Fruit fly (Drosophila melanogaster) whole organism, embryonic: ENCODE data around the gene PhKgamma.

Source experiments
- Asciz ChIP-seq: fragments of 200-800 bp; sonication (Bioruptor generic); optimal IDR thresholded peaks from 2 replicates; lab custom pipeline; 2017; ENCODE audit warnings: missing biosample characterization, mild to moderate bottlenecking, missing genetic modification characterization, missing genetic modification reagents
- Awh ChIP-seq: fragments of 200-800 bp; sonication (Bioruptor generic); IDR thresholded peaks from 2 replicates; pipeline ENCODE4, ENCODE4 v1.3.6; 2022; ENCODE audit warnings: missing biosample characterization, missing genetic modification characterization
- Blimp-1 ChIP-seq: fragments of 200-800 bp; sonication (Bioruptor generic); optimal IDR thresholded peaks from 3 replicates; lab custom pipeline; 2018; ENCODE audit warnings: missing biosample characterization, missing genetic modification characterization, mild to moderate bottlenecking, moderate library complexity, missing genetic modification reagents
- CG10543 ChIP-seq: fragments of 200-800 bp; sonication (Bioruptor generic); optimal IDR thresholded peaks from 3 replicates; lab custom pipeline; 2017; ENCODE audit warnings: missing biosample characterization, mild to moderate bottlenecking, missing genetic modification characterization, moderate library complexity
- CG11456 ChIP-seq: fragments of 200-800 bp; sonication (Bioruptor generic); IDR thresholded peaks from 3 replicates; pipeline ENCODE4 v1.3.6; 2022; ENCODE audit warnings: missing biosample characterization, missing genetic modification characterization
- CG12769 ChIP-seq: fragments of 200-800 bp; sonication (Bioruptor generic); optimal IDR thresholded peaks from 2 replicates; lab custom pipeline; 2019; ENCODE audit warnings: missing biosample characterization, mild to moderate bottlenecking, missing genetic modification characterization, moderate library complexity
- CG13894 ChIP-seq: fragments of 200-800 bp; sonication (Bioruptor generic); optimal IDR thresholded peaks from 3 replicates; lab custom pipeline; 2018; ENCODE audit warnings: missing biosample characterization, mild to moderate bottlenecking, missing genetic modification characterization, moderate library complexity
- CG1792 ChIP-seq: fragments of 200-800 bp; sonication (Bioruptor generic); optimal IDR thresholded peaks from 2 replicates; lab custom pipeline; 2016; ENCODE audit warnings: missing biosample characterization, missing genetic modification characterization
- CG2199 ChIP-seq: fragments of 200-800 bp; sonication (Bioruptor generic); IDR thresholded peaks from 3 replicates; pipeline ENCODE4 v1.3.6; 2022; ENCODE audit warnings: missing biosample characterization, missing genetic modification characterization
- CG31441 ChIP-seq: fragments of 200-800 bp; sonication (Bioruptor generic); IDR thresholded peaks from 2 replicates; pipeline ENCODE4 v1.3.6; 2022; ENCODE audit warnings: missing biosample characterization, missing genetic modification characterization
- CG4282 ChIP-seq: fragments of 200-800 bp; sonication (Bioruptor generic); optimal IDR thresholded peaks from 2 replicates; lab custom pipeline; 2016; ENCODE audit warnings: missing biosample characterization, missing genetic modification characterization
- CG6683 ChIP-seq: fragments of 200-800 bp; sonication (Bioruptor generic); optimal IDR thresholded peaks from 2 replicates; lab custom pipeline; 2017; ENCODE audit warnings: missing biosample characterization, mild to moderate bottlenecking, missing genetic modification characterization, missing genetic modification reagents
- CG6813 ChIP-seq: fragments of 200-800 bp; sonication (Bioruptor generic); optimal IDR thresholded peaks from 2 replicates; lab custom pipeline; 2017; ENCODE audit warnings: missing biosample characterization, missing genetic modification characterization, mild to moderate bottlenecking, moderate library complexity, missing genetic modification reagents
- CG9215 ChIP-seq: fragments of 200-800 bp; sonication (Bioruptor generic); IDR thresholded peaks from 2 replicates; pipeline ENCODE4 v1.3.6; 2022; ENCODE audit warnings: missing biosample characterization, missing genetic modification characterization
- CG9727 ChIP-seq: fragments of 200-800 bp; sonication (Bioruptor generic); optimal IDR thresholded peaks from 3 replicates; lab custom pipeline; 2017; ENCODE audit warnings: missing biosample characterization, mild to moderate bottlenecking, missing genetic modification characterization
- CkIIα-i1 ChIP-seq: fragments of 200-800 bp; sonication (Bioruptor generic); IDR thresholded peaks from 2 replicates; pipeline ENCODE4 v1.3.6; 2022; ENCODE audit warnings: missing biosample characterization, missing genetic modification characterization
- GATAe ChIP-seq: fragments of 200-800 bp; sonication (Bioruptor generic); conservative IDR thresholded peaks from 2 replicates; pipeline ENCODE4 v1.3.6; 2022; ENCODE audit warnings: missing biosample characterization, missing genetic modification characterization
- Hey ChIP-seq: fragments of 200-800 bp; sonication (Bioruptor generic); optimal IDR thresholded peaks from 3 replicates; lab custom pipeline; 2018; ENCODE audit warnings: missing biosample characterization, mild to moderate bottlenecking, missing genetic modification characterization
- Hr78 ChIP-seq, 2 experiments: fragments of 200-800 bp in 1 of 2; fragments of >200 bp in 1 of 2; sonication (Bioruptor generic) in 1 of 2; optimal IDR thresholded peaks; 2 replicates each; lab custom pipeline; 2017 to 2019; ENCODE audit warnings: missing biosample characterization in 2 of 2, missing genetic modification characterization in 2 of 2, mild to moderate bottlenecking in 1 of 2, moderate library complexity in 1 of 2
- Med ChIP-seq: fragments of 200-800 bp; sonication (Bioruptor generic); peaks from one replicate; lab custom pipeline; 2016; ENCODE audit warnings: missing biosample characterization, missing genetic modification characterization, mild to moderate bottlenecking, inconsistent platforms, moderate library complexity
- NK7.1 ChIP-seq: fragments of 200-800 bp; sonication (Bioruptor generic); optimal IDR thresholded peaks from 3 replicates; lab custom pipeline; 2016; ENCODE audit warnings: missing biosample characterization, missing genetic modification characterization
- Pdp1 ChIP-seq, 2 experiments: fragments of 200-800 bp; sonication (Bioruptor generic); optimal IDR thresholded peaks; 3 replicates each; lab custom pipeline; 2016; ENCODE audit warnings: missing biosample characterization in 2 of 2, missing genetic modification characterization in 2 of 2, mild to moderate bottlenecking in 1 of 2, moderate library complexity in 1 of 2
- Ravus ChIP-seq: fragments of 200-800 bp; sonication (Bioruptor generic); IDR thresholded peaks from 2 replicates; pipeline ENCODE4 v1.3.6; 2022; ENCODE audit warnings: missing biosample characterization, missing genetic modification characterization
- Sin3A ChIP-seq: fragments of >200 bp; optimal IDR thresholded peaks from 2 replicates; lab custom pipeline; 2018
- Trl ChIP-seq, 3 experiments: fragments of >200 bp in 2 of 3; fragments of 200-800 bp in 1 of 3; sonication (Bioruptor generic) in 1 of 3; optimal IDR thresholded peaks; 2 replicates in 1 of 3; 3 replicates in 2 of 3; lab custom pipeline; 2016 to 2017; ENCODE audit warnings: missing biosample characterization in 1 of 3, missing genetic modification characterization in 1 of 3
- ato ChIP-seq: fragments of 200-800 bp; sonication (Bioruptor generic); IDR thresholded peaks from 2 replicates; pipeline ENCODE4 v1.3.6; 2022; ENCODE audit warnings: missing biosample characterization, missing genetic modification characterization; ENCODE audit not compliant: partially characterized antibody
- crol ChIP-seq: fragments of 200-800 bp; sonication (Bioruptor generic); IDR thresholded peaks from 2 replicates; pipeline ENCODE4 v1.3.6; 2022; ENCODE audit warnings: missing biosample characterization, missing genetic modification characterization
- grn ChIP-seq: fragments of 200-800 bp; sonication (Bioruptor generic); optimal IDR thresholded peaks from 3 replicates; lab custom pipeline; 2017; ENCODE audit warnings: missing biosample characterization, missing genetic modification characterization
- kay ChIP-seq: fragments of 200-800 bp; sonication (Bioruptor generic); optimal IDR thresholded peaks from 2 replicates; lab custom pipeline; 2016; ENCODE audit warnings: missing biosample characterization, missing genetic modification characterization
- kni ChIP-seq: fragments of 200-800 bp; sonication (Bioruptor generic); optimal IDR thresholded peaks from 3 replicates; lab custom pipeline; 2017; ENCODE audit warnings: mild to moderate bottlenecking, missing biosample characterization, missing genetic modification reagents, missing genetic modification characterization
- lab ChIP-seq: fragments of 200-800 bp; sonication (Bioruptor generic); optimal IDR thresholded peaks from 3 replicates; lab custom pipeline; 2017; ENCODE audit warnings: missing biosample characterization, missing genetic modification characterization, mild to moderate bottlenecking, moderate library complexity, missing genetic modification reagents
- mirr ChIP-seq: fragments of 200-800 bp; sonication (Bioruptor generic); optimal IDR thresholded peaks from 3 replicates; lab custom pipeline; 2018; ENCODE audit warnings: missing biosample characterization, mild to moderate bottlenecking, missing genetic modification characterization
- nom ChIP-seq: fragments of 200-800 bp; sonication (Bioruptor generic); optimal IDR thresholded peaks from 2 replicates; lab custom pipeline; 2017; ENCODE audit warnings: missing biosample characterization, missing genetic modification characterization, mild to moderate bottlenecking, moderate library complexity, missing genetic modification reagents
- pita ChIP-seq: fragments of 200-800 bp; sonication (Bioruptor generic); optimal IDR thresholded peaks from 2 replicates; lab custom pipeline; 2017; ENCODE audit warnings: missing biosample characterization, mild to moderate bottlenecking, missing genetic modification characterization
- pros ChIP-seq: fragments of 200-800 bp; sonication (Bioruptor generic); optimal IDR thresholded peaks from 3 replicates; lab custom pipeline; 2019; ENCODE audit warnings: missing biosample characterization, mild to moderate bottlenecking, missing genetic modification characterization, moderate library complexity
- sd ChIP-seq: fragments of 200-800 bp; sonication (Bioruptor generic); optimal IDR thresholded peaks from 3 replicates; lab custom pipeline; 2018; ENCODE audit warnings: missing biosample characterization, mild to moderate bottlenecking, missing genetic modification characterization, moderate library complexity
- sna ChIP-seq: fragments of 200-800 bp; sonication (Bioruptor generic); IDR thresholded peaks from 2 replicates; pipeline ENCODE4 v1.3.6; 2022; ENCODE audit warnings: missing biosample characterization, missing genetic modification characterization; ENCODE audit not compliant: partially characterized antibody
- sqz ChIP-seq: fragments of 200-800 bp; sonication (Bioruptor generic); optimal IDR thresholded peaks from 3 replicates; lab custom pipeline; 2018; ENCODE audit warnings: missing biosample characterization, mild to moderate bottlenecking, missing genetic modification characterization
- sr ChIP-seq: fragments of 200-800 bp; sonication (Bioruptor generic); IDR thresholded peaks from 3 replicates; pipeline ENCODE4 v1.3.6; 2022; ENCODE audit warnings: missing biosample characterization, missing genetic modification characterization
- sug ChIP-seq: fragments of 200-800 bp; optimal IDR thresholded peaks from 2 replicates; lab custom pipeline; 2019; ENCODE audit warnings: missing biosample characterization, mild to moderate bottlenecking, missing genetic modification characterization, moderate library complexity
- tap ChIP-seq: fragments of 200-800 bp; optimal IDR thresholded peaks from 3 replicates; lab custom pipeline; 2019; ENCODE audit warnings: missing biosample characterization, mild to moderate bottlenecking, missing genetic modification characterization, moderate library complexity
- tna ChIP-seq: fragments of 200-800 bp; sonication (Bioruptor generic); IDR thresholded peaks from 2 replicates; pipeline ENCODE4 v1.3.6; 2022; ENCODE audit warnings: missing biosample characterization, missing genetic modification characterization; ENCODE audit not compliant: partially characterized antibody
- twi ChIP-seq: fragments of 200-800 bp; optimal IDR thresholded peaks from 2 replicates; lab custom pipeline; 2019; ENCODE audit warnings: missing biosample characterization, mild to moderate bottlenecking, missing genetic modification characterization, moderate library complexity

The PhKgamma gene

dm6 chrX:11685918-11686640 lies 8.9 kb upstream of the PhKgamma start (continued):
- no peak; the same call in 1 of the 2 replicates for TF ChIP-seq Ravus
- TF ChIP-seq CG9215 (GFP tag; lab: Robert Waterston, UW): no peak
- peak; percentile 19 for TF ChIP-seq CG12769 (tag; lab: Kevin White, UChicago)
- TF ChIP-seq sr (GFP tag; lab: Robert Waterston, UW): peak; percentile 49; the same call in 1 of the 3 replicates
- no peak for TF ChIP-seq CG4282 (GFP tag; lab: Kevin White, UChicago)
- no peak for TF ChIP-seq sna (GFP tag; lab: Robert Waterston, UW)
- no peak for TF ChIP-seq CkIIα-i1
- TF ChIP-seq tap (tag; lab: Kevin White, UChicago): peak; percentile 34
- peak; percentile 65 for TF ChIP-seq pros (GFP tag; lab: Kevin White, UChicago)
- TF ChIP-seq grn (GFP tag; lab: Kevin White, UChicago): peak; percentile 82
- no peak for TF ChIP-seq CG31441
- peak; percentile 61 for TF ChIP-seq CG6683 (GFP tag; lab: Kevin White, UChicago)
- TF ChIP-seq CG9727 (GFP tag; lab: Kevin White, UChicago): peak; percentile 5
- TF ChIP-seq CG11456 (GFP tag; lab: Robert Waterston, UW): no peak
- TF ChIP-seq CG13894 (tag; lab: Kevin White, UChicago): peak; percentile 90

dm6 chrX:11686675-11687074 lies 8.3 kb upstream of the PhKgamma start:
- TF ChIP-seq twi: peak; percentile 52
- peak; percentile 48 for TF ChIP-seq nom (GFP tag; lab: Kevin White, UChicago)
- peak in 1 of 2 experiments; percentile 44 for TF ChIP-seq Hr78 (GFP tag; optimal IDR thresholded peaks at IDR 0.05; lab: Kevin White, UChicago)
- TF ChIP-seq Asciz (GFP tag; lab: Kevin White, UChicago): no peak
- peak; percentile 53 for TF ChIP-seq Blimp-1 (GFP tag; lab: Kevin White, UChicago)
- no peak for TF ChIP-seq Sin3A (lab: Kevin White, UChicago)
- TF ChIP-seq tna (GFP tag; lab: Robert Waterston, UW): no peak
- peak; percentile 77 for TF ChIP-seq crol (GFP tag; lab: Robert Waterston, UW)
- TF ChIP-seq kni (GFP tag; lab: Kevin White, UChicago): peak; percentile 39

- peak; percentile 69; the same call in 2 of the 3 replicates for TF ChIP-seq CG2199 (GFP tag; lab: Robert Waterston, UW)
- TF ChIP-seq sqz (GFP tag; lab: Kevin White, UChicago): peak; percentile 61
- TF ChIP-seq mirr: peak; percentile 10
- TF ChIP-seq GATAe (GFP tag; lab: Robert Waterston, UW): peak; percentile 86
- TF ChIP-seq Trl (optimal IDR thresholded peaks at IDR 0.05; lab: Kevin White, UChicago): no peak
- TF ChIP-seq Trl (GFP tag; optimal IDR thresholded peaks at IDR 0.05; lab: Kevin White, UChicago): no peak
- TF ChIP-seq Awh (GFP tag; lab: Robert Waterston, UW): 0 out of 2 replicates have a peak, but pooled peaks have one; percentile 18
- TF ChIP-seq kay (GFP tag; lab: Kevin White, UChicago): no peak
- TF ChIP-seq Pdp1 (GFP tag; optimal IDR thresholded peaks at IDR 0.05; lab: Kevin White, UChicago): peak in 1 of 2 experiments; percentile 87
- peak; percentile 67 for TF ChIP-seq sug
- no peak for TF ChIP-seq pita
- peak; percentile 48 for TF ChIP-seq lab (GFP tag; lab: Kevin White, UChicago)
- TF ChIP-seq ato (GFP tag; lab: Robert Waterston, UW): no peak
- no peak for TF ChIP-seq CG1792 (GFP tag; lab: Kevin White, UChicago)
- peak; percentile 8 for TF ChIP-seq sd (tag; lab: Kevin White, UChicago)
- no peak for TF ChIP-seq NK7.1
- peak; percentile 2 for TF ChIP-seq Hey (tag; lab: Kevin White, UChicago)
- peak; percentile 2 for TF ChIP-seq CG6813 (GFP tag; lab: Kevin White, UChicago)
- TF ChIP-seq CG10543 (GFP tag; lab: Kevin White, UChicago): peak; percentile 4
- peak; percentile 33 for TF ChIP-seq Med (GFP tag; lab: Kevin White, UChicago)
- TF ChIP-seq CG13894 (tag; lab: Kevin White, UChicago): peak; percentile 72
Measured at dm6 chrX:11687666-11688492, 7.1 kb upstream of the PhKgamma start.
